Fruit fly (Drosophila melanogaster) whole organism, embryonic: ENCODE data around the gene Nf-YC.

Experiments used
- ATbp ChIP-seq: fragments of 200-800 bp; sonication (Bioruptor generic); optimal IDR thresholded peaks from 2 replicates; lab custom pipeline; 2017; ENCODE audit warnings: missing biosample characterization, mild to moderate bottlenecking, missing genetic modification characterization, missing genetic modification reagents
- Atf6 ChIP-seq: fragments of 200-800 bp; sonication (Bioruptor generic); IDR thresholded peaks from 2 replicates; pipeline ENCODE4 v1.3.6; 2022; ENCODE audit warnings: missing biosample characterization, missing genetic modification characterization
- B-H1 ChIP-seq: fragments of 200-800 bp; sonication (Bioruptor generic); IDR thresholded peaks from 3 replicates; pipeline ENCODE4 v1.3.6; 2022; ENCODE audit warnings: missing biosample characterization, missing genetic modification characterization
- CG11093 ChIP-seq: fragments of 200-800 bp; sonication (Bioruptor generic); IDR thresholded peaks from 3 replicates; pipeline ENCODE4 v1.3.6; 2022; ENCODE audit warnings: missing biosample characterization, missing genetic modification characterization
- CG11398 ChIP-seq: fragments of 200-800 bp; sonication (Bioruptor generic); optimal IDR thresholded peaks from 2 replicates; lab custom pipeline; 2016; ENCODE audit warnings: missing biosample characterization, missing genetic modification characterization
- CG11696 ChIP-seq: fragments of 200-800 bp; sonication (Bioruptor generic); IDR thresholded peaks from 2 replicates; pipeline ENCODE4 v1.3.6; 2022; ENCODE audit warnings: missing biosample characterization, missing genetic modification characterization
- CG12659 ChIP-seq: fragments of 200-800 bp; sonication (Bioruptor generic); optimal IDR thresholded peaks from 3 replicates; lab custom pipeline; 2017; ENCODE audit warnings: mild to moderate bottlenecking, missing biosample characterization, missing genetic modification reagents, missing genetic modification characterization
- CG13123 ChIP-seq: fragments of 200-800 bp; sonication (Bioruptor generic); optimal IDR thresholded peaks from 2 replicates; lab custom pipeline; 2016; ENCODE audit warnings: missing biosample characterization, missing genetic modification characterization
- CG16815 ChIP-seq: fragments of 200-800 bp; sonication (Bioruptor generic); optimal IDR thresholded peaks from 3 replicates; lab custom pipeline; 2017; ENCODE audit warnings: missing biosample characterization, mild to moderate bottlenecking, missing genetic modification characterization
- CG17359 ChIP-seq: fragments of 200-800 bp; sonication (Bioruptor generic); optimal IDR thresholded peaks from 3 replicates; lab custom pipeline; 2018; ENCODE audit warnings: missing biosample characterization, mild to moderate bottlenecking, missing genetic modification characterization, moderate library complexity
- CG17385 ChIP-seq: fragments of 200-800 bp; sonication (Bioruptor generic); optimal IDR thresholded peaks from 3 replicates; lab custom pipeline; 2018; ENCODE audit warnings: missing biosample characterization, mild to moderate bottlenecking, missing genetic modification characterization
- CG17612 ChIP-seq: fragments of 200-800 bp; sonication (Bioruptor generic); IDR thresholded peaks from 2 replicates; pipeline ENCODE4 v1.3.6; 2022; ENCODE audit warnings: missing biosample characterization, missing genetic modification characterization
- CG17912 ChIP-seq: fragments of 200-800 bp; sonication (Bioruptor generic); optimal IDR thresholded peaks from 2 replicates; lab custom pipeline; 2018; ENCODE audit warnings: missing biosample characterization, mild to moderate bottlenecking, missing genetic modification characterization
- CG33213 ChIP-seq: fragments of 200-800 bp; sonication (Bioruptor generic); optimal IDR thresholded peaks from 3 replicates; lab custom pipeline; 2016; ENCODE audit warnings: missing biosample characterization, missing genetic modification characterization
- CG42726 ChIP-seq: fragments of 200-800 bp; sonication (Bioruptor generic); IDR thresholded peaks from 2 replicates; pipeline ENCODE4 v1.3.6; 2022; ENCODE audit warnings: missing biosample characterization, missing genetic modification characterization; ENCODE audit not compliant: partially characterized antibody
- CG4707 ChIP-seq: fragments of 200-800 bp; sonication (Bioruptor generic); optimal IDR thresholded peaks from 2 replicates; lab custom pipeline; 2018; ENCODE audit warnings: missing biosample characterization, mild to moderate bottlenecking, missing genetic modification characterization, moderate library complexity
- CG8281 ChIP-seq: fragments of 200-800 bp; sonication (Bioruptor generic); optimal IDR thresholded peaks from 2 replicates; lab custom pipeline; 2018; ENCODE audit warnings: missing biosample characterization, mild to moderate bottlenecking, missing genetic modification characterization, moderate library complexity
- CG9817 ChIP-seq: fragments of 200-800 bp; sonication (Bioruptor generic); optimal IDR thresholded peaks from 2 replicates; lab custom pipeline; 2018; ENCODE audit warnings: missing biosample characterization, mild to moderate bottlenecking, missing genetic modification characterization, moderate library complexity
- Dad ChIP-seq: fragments of 200-800 bp; sonication (Bioruptor generic); optimal IDR thresholded peaks from 3 replicates; lab custom pipeline; 2016; ENCODE audit warnings: missing biosample characterization, missing genetic modification characterization
- ERR ChIP-seq: fragments of 200-800 bp; sonication (Bioruptor generic); optimal IDR thresholded peaks from 2 replicates; lab custom pipeline; 2016; ENCODE audit warnings: missing biosample characterization, missing genetic modification characterization
- Ets97D ChIP-seq: fragments of 200-800 bp; sonication (Bioruptor generic); optimal IDR thresholded peaks from 3 replicates; lab custom pipeline; 2016; ENCODE audit warnings: missing biosample characterization, missing genetic modification characterization
- Hey ChIP-seq: fragments of 200-800 bp; sonication (Bioruptor generic); optimal IDR thresholded peaks from 3 replicates; lab custom pipeline; 2018; ENCODE audit warnings: missing biosample characterization, mild to moderate bottlenecking, missing genetic modification characterization
- MTF-1 ChIP-seq: fragments of 200-800 bp; sonication (Bioruptor generic); optimal IDR thresholded peaks from 2 replicates; lab custom pipeline; 2018; ENCODE audit warnings: missing biosample characterization, mild to moderate bottlenecking, missing genetic modification characterization, borderline replicate concordance
- Mad ChIP-seq: fragments of 200-800 bp; sonication (Bioruptor generic); optimal IDR thresholded peaks from 2 replicates; lab custom pipeline; 2016; ENCODE audit warnings: missing biosample characterization, missing genetic modification characterization
- Nf-YB ChIP-seq: fragments of 200-800 bp; sonication (Bioruptor generic); optimal IDR thresholded peaks from 3 replicates; lab custom pipeline; 2019; ENCODE audit warnings: missing biosample characterization, mild to moderate bottlenecking, missing genetic modification characterization, moderate library complexity
- Sox102F ChIP-seq: fragments of 200-800 bp; sonication (Bioruptor generic); optimal IDR thresholded peaks from 2 replicates; lab custom pipeline; 2018; ENCODE audit warnings: missing biosample characterization, mild to moderate bottlenecking, missing genetic modification characterization, moderate library complexity
- Ssrp ChIP-seq: fragments of 200-800 bp; sonication (Bioruptor generic); optimal IDR thresholded peaks from 2 replicates; lab custom pipeline; 2018; ENCODE audit warnings: missing biosample characterization, mild to moderate bottlenecking, missing genetic modification characterization, moderate library complexity
- Usf ChIP-seq: fragments of 200-800 bp; sonication (Bioruptor generic); optimal IDR thresholded peaks from 2 replicates; lab custom pipeline; 2017; ENCODE audit warnings: missing genotype, missing biosample characterization, missing genetic modification characterization
- Vsx1 ChIP-seq: fragments of 200-800 bp; sonication (Bioruptor generic); optimal IDR thresholded peaks from 2 replicates; lab custom pipeline; 2017; ENCODE audit warnings: missing biosample characterization, mild to moderate bottlenecking, missing genetic modification characterization, missing genetic modification reagents
- al ChIP-seq: fragments of 200-800 bp; sonication (Bioruptor generic); IDR thresholded peaks from 2 replicates; pipeline ENCODE4 v1.3.6; 2022; ENCODE audit warnings: missing biosample characterization, missing genetic modification characterization
- ase ChIP-seq: fragments of 200-800 bp; sonication (Bioruptor generic); IDR thresholded peaks from 3 replicates; pipeline ENCODE4 v1.3.6; 2022; ENCODE audit warnings: missing biosample characterization, missing genetic modification characterization
- cas ChIP-seq: fragments of 200-800 bp; sonication (Bioruptor generic); IDR thresholded peaks from 2 replicates; pipeline ENCODE4 v1.3.6; 2022; ENCODE audit warnings: missing biosample characterization, missing genetic modification characterization
- chm ChIP-seq: fragments of 200-800 bp; sonication (Bioruptor generic); IDR thresholded peaks from 2 replicates; pipeline ENCODE4 v1.3.6; 2022; ENCODE audit warnings: missing biosample characterization, missing genetic modification characterization
- esg ChIP-seq: fragments of 200-800 bp; sonication (Bioruptor generic); conservative IDR thresholded peaks from 2 replicates; pipeline ENCODE4 v1.3.6; 2022; ENCODE audit warnings: missing biosample characterization, missing genetic modification characterization
- eyg ChIP-seq: fragments of 200-800 bp; sonication (Bioruptor generic); optimal IDR thresholded peaks from 3 replicates; lab custom pipeline; 2016; ENCODE audit warnings: missing biosample characterization, missing genetic modification characterization
- grn ChIP-seq: fragments of 200-800 bp; sonication (Bioruptor generic); optimal IDR thresholded peaks from 3 replicates; lab custom pipeline; 2017; ENCODE audit warnings: missing biosample characterization, missing genetic modification characterization
- gt ChIP-seq: fragments of 200-800 bp; sonication (Bioruptor generic); IDR thresholded peaks from 2 replicates; pipeline ENCODE4 v1.3.6; 2022; ENCODE audit warnings: missing biosample characterization, missing genetic modification characterization
- h ChIP-seq: fragments of >200 bp; optimal IDR thresholded peaks from 2 replicates; lab custom pipeline; 2017
- insv ChIP-seq, 2 experiments: fragments of 200-800 bp; sonication (Bioruptor generic); optimal IDR thresholded peaks; 3 replicates each; lab custom pipeline; 2016 to 2018; ENCODE audit warnings: missing biosample characterization in 2 of 2, missing genetic modification characterization in 2 of 2
- kni ChIP-seq: fragments of 200-800 bp; sonication (Bioruptor generic); optimal IDR thresholded peaks from 3 replicates; lab custom pipeline; 2017; ENCODE audit warnings: mild to moderate bottlenecking, missing biosample characterization, missing genetic modification reagents, missing genetic modification characterization
- oc ChIP-seq: fragments of 200-800 bp; sonication (Bioruptor generic); optimal IDR thresholded peaks from 2 replicates; lab custom pipeline; 2018; ENCODE audit warnings: missing biosample characterization, mild to moderate bottlenecking, missing genetic modification characterization, moderate library complexity
- odd ChIP-seq: fragments of 200-800 bp; sonication (Bioruptor generic); optimal IDR thresholded peaks from 2 replicates; lab custom pipeline; 2017; ENCODE audit warnings: missing biosample characterization, mild to moderate bottlenecking, missing genetic modification characterization
- ro ChIP-seq: fragments of 200-800 bp; sonication (Bioruptor generic); IDR thresholded peaks from 2 replicates; pipeline ENCODE4 v1.3.6; 2022; ENCODE audit warnings: missing biosample characterization, missing genetic modification characterization
- seq ChIP-seq: fragments of 200-800 bp; sonication (Bioruptor generic); IDR thresholded peaks from 2 replicates; pipeline ENCODE4 v1.3.6; 2022; ENCODE audit warnings: missing biosample characterization, missing genetic modification characterization
- shn ChIP-seq: fragments of 200-800 bp; sonication (Bioruptor generic); optimal IDR thresholded peaks from 3 replicates; lab custom pipeline; 2016; ENCODE audit warnings: missing biosample characterization, missing genetic modification characterization
- sima ChIP-seq: fragments of 200-800 bp; sonication (Bioruptor generic); optimal IDR thresholded peaks from 2 replicates; lab custom pipeline; 2016; ENCODE audit warnings: missing biosample characterization, missing genetic modification characterization
- slp2 ChIP-seq: fragments of 200-800 bp; sonication (Bioruptor generic); optimal IDR thresholded peaks from 2 replicates; lab custom pipeline; 2016; ENCODE audit warnings: missing biosample characterization, missing genetic modification characterization
- toy ChIP-seq: fragments of 200-800 bp; sonication (Bioruptor generic); IDR thresholded peaks from 2 replicates; pipeline ENCODE4 v1.3.6; 2022; ENCODE audit warnings: missing biosample characterization, missing genetic modification characterization
- tx ChIP-seq: fragments of 200-800 bp; sonication (Bioruptor generic); optimal IDR thresholded peaks from 2 replicates; lab custom pipeline; 2016; ENCODE audit warnings: missing biosample characterization, missing genetic modification characterization
- vnd ChIP-seq: fragments of 200-800 bp; sonication (Bioruptor generic); IDR thresholded peaks from 3 replicates; pipeline ENCODE4 v1.3.6; 2022; ENCODE audit warnings: missing biosample characterization, missing genetic modification characterization; ENCODE audit not compliant: partially characterized antibody
- wdn ChIP-seq: fragments of 200-800 bp; sonication (Bioruptor generic); IDR thresholded peaks from 2 replicates; pipeline ENCODE4 v1.3.6; 2022; ENCODE audit warnings: missing biosample characterization, missing genetic modification characterization

The Nf-YC gene

dm6 chrX:6852574-6852973, 31.9 kb upstream of the Nf-YC start (continued):
- TF ChIP-seq Atf6 (peak; percentile 88), CG11696 (GFP tag; lab: Robert Waterston, UW) (peak; percentile 51; the same call in 1 of the 2 replicates), Vsx1 (GFP tag; lab: Kevin White, UChicago) (peak; percentile 54), shn (peak; percentile 90), CG42726 (GFP tag; lab: Robert Waterston, UW) (no peak), CG11093 (peak; percentile 85), Sox102F (peak; percentile 91), CG16815 (GFP tag; lab: Kevin White, UChicago) (peak; percentile 79), Mad (GFP tag; lab: Kevin White, UChicago) (peak; percentile 88), Ets97D (GFP tag; lab: Kevin White, UChicago) (peak; percentile 86), Ssrp (tag; lab: Kevin White, UChicago) (peak; percentile 90), ase (GFP tag; lab: Robert Waterston, UW) (peak; percentile 70), cas (GFP tag; lab: Robert Waterston, UW) (peak; percentile 36), CG4707 (GFP tag; lab: Kevin White, UChicago) (peak; percentile 74), esg (peak; percentile 83), kni (GFP tag; lab: Kevin White, UChicago) (peak; percentile 74), oc (tag; lab: Kevin White, UChicago) (peak; percentile 77), CG17385 (GFP tag; lab: Kevin White, UChicago) (peak; percentile 83), slp2 (GFP tag; lab: Kevin White, UChicago) (peak; percentile 92), h (no peak), gt (peak; percentile 58), ERR (GFP tag; lab: Kevin White, UChicago) (peak; percentile 93), CG9817 (peak; percentile 95), CG17912 (GFP tag; lab: Kevin White, UChicago) (peak; percentile 77), Hey (tag; lab: Kevin White, UChicago) (peak; percentile 60), CG12659 (GFP tag; lab: Kevin White, UChicago) (peak; percentile 93), CG8281 (peak; percentile 73), B-H1 (peak; percentile 68), CG17359 (peak; percentile 91), ATbp (GFP tag; lab: Kevin White, UChicago) (peak; percentile 70), chm (GFP tag; lab: Robert Waterston, UW) (peak; percentile 55; the same call in 1 of the 2 replicates), MTF-1 (GFP tag; lab: Kevin White, UChicago) (peak; percentile 76), ro (GFP tag; lab: Robert Waterston, UW) (peak; percentile 61; the same call in 1 of the 2 replicates), Nf-YB (GFP tag; lab: Kevin White, UChicago) (peak; percentile 67), eyg (GFP tag; lab: Kevin White, UChicago) (peak; percentile 90), tx (GFP tag; lab: Kevin White, UChicago) (peak; percentile 92), seq (peak; percentile 86), CG11398 (GFP tag; lab: Kevin White, UChicago) (peak; percentile 89), sima (peak; percentile 82), al (peak; percentile 58; the same call in 1 of the 2 replicates), odd (GFP tag; lab: Kevin White, UChicago) (peak; percentile 75), CG17612 (GFP tag; lab: Robert Waterston, UW) (peak; percentile 56; the same call in 1 of the 2 replicates), CG33213 (GFP tag; lab: Kevin White, UChicago) (peak; percentile 93), CG13123 (GFP tag; lab: Kevin White, UChicago) (peak; percentile 82), wdn (GFP tag; lab: Robert Waterston, UW) (peak; percentile 72), toy (GFP tag; lab: Robert Waterston, UW) (peak; percentile 52; the same call in 1 of the 2 replicates), Usf (GFP tag; lab: Kevin White, UChicago) (peak; percentile 78), grn (GFP tag; lab: Kevin White, UChicago) (peak; percentile 30), insv (GFP tag; optimal IDR thresholded peaks at IDR 0.05; lab: Kevin White, UChicago) (peak in 1 of 2 experiments; percentile 62), Dad (GFP tag; lab: Kevin White, UChicago) (peak; percentile 92), vnd (GFP tag; lab: Robert Waterston, UW) (no peak; the same call in 2 of the 3 replicates)
